Fruit fly (Drosophila melanogaster) whole organism, pupa: ENCODE data around the gene ham.

Experiments used
- CG12605 ChIP-seq: fragments of 200-800 bp; sonication (Bioruptor generic); IDR thresholded peaks from 2 replicates; pipeline ENCODE4 v1.3.6; 2022; ENCODE audit warnings: missing biosample characterization, missing genetic modification characterization
- CG34367 ChIP-seq: fragments of 200-800 bp; sonication (Bioruptor generic); optimal IDR thresholded peaks from 2 replicates; lab custom pipeline; 2018; ENCODE audit warnings: missing biosample characterization, mild to moderate bottlenecking, missing genetic modification characterization
- CG8159 ChIP-seq: fragments of 200-800 bp; sonication (Bioruptor generic); optimal IDR thresholded peaks from 3 replicates; lab custom pipeline; 2018; ENCODE audit warnings: missing biosample characterization, mild to moderate bottlenecking, missing genetic modification characterization, moderate library complexity
- D1 ChIP-seq: fragments of 200-800 bp; sonication (Bioruptor generic); optimal IDR thresholded peaks from 2 replicates; lab custom pipeline; 2018; ENCODE audit warnings: missing biosample characterization, mild to moderate bottlenecking, missing genetic modification characterization, moderate library complexity

- TF ChIP-seq CG12605 (GFP tag; lab: Robert Waterston, UW) (no peak), D1 (no peak), CG8159 (no peak), CG34367 (tag; lab: Kevin White, UChicago) (no peak)
These were observed 52.7 kb downstream of the ham start, which contains the start of the genes CG42752 and CG15167 for dm6 chr2L:18740010-18740409.
